Fruit fly (Drosophila melanogaster): ENCODE results near the gene CG11885.

CG11885 gene

DNA sequence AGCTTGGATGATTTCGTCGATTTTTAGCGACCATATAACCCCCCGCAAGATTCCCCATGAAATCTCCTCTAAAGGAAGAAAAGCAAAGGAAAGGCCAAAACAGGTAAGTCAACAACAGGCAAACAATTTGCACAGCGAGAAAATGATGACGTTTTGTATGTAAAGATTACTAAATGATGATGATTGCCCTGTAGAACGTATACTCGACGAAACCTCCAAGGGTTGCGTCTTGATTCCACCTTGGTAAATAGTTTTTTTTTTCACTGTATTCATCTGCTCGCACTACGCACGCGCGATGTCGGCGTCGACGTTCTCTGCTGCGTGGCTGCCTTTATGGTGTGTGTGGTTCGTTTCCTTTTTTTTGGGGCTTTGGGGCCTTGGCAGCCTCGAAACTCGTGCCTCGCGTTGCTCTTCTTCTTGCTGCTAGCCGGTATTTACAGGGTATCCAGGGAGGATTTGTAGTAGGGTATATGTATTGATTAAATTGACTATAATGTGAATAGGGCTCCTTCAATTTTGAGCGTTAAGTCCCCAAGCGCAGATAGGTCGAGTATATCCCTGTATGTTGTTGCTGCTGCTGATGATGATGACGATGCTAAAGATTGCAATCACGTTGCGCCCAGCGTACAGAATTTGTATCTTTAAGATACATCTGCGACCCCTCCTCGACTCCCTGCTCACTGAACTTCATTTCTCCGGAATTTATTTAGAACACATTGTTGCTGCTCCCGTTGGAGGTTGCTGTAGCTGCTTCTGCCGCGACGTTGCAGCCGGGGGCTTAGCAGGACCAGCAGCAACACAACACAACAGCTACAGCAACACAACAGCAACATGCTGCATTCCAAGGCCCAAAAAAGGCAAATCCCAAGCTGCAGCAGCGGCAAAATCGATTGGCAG lies 6.3 kb upstream of the CG11885 start (continued):
- TF ChIP-seq CHES-1-like (GFP tag; optimal IDR thresholded peaks at IDR 0.05) = peak; percentile 27
- TF ChIP-seq run (tag; optimal IDR thresholded peaks at IDR 0.05) = no peak
- TF ChIP-seq CG11560 (tag; IDR thresholded peaks at IDR 0.05) = no peak
- no peak for TF ChIP-seq CG17359 (tag; optimal IDR thresholded peaks at IDR 0.05)
- no peak for TF ChIP-seq NfI (GFP tag; optimal IDR thresholded peaks at IDR 0.05)
- TF ChIP-seq pfk (GFP tag; optimal IDR thresholded peaks at IDR 0.05) = no peak
- TF ChIP-seq CG13775 (GFP tag; optimal IDR thresholded peaks at IDR 0.05) = no peak
- TF ChIP-seq TFAM (GFP tag; optimal IDR thresholded peaks at IDR 0.05) = no peak
- no peak for TF ChIP-seq YL-1 (GFP tag; optimal IDR thresholded peaks at IDR 0.05)
- no peak for TF ChIP-seq CG12299 (tag; optimal IDR thresholded peaks at IDR 0.05)
- TF ChIP-seq Oli (tag; optimal IDR thresholded peaks at IDR 0.05) = no peak
- TF ChIP-seq corto (GFP tag; optimal IDR thresholded peaks at IDR 0.05) = peak; percentile 92
- TF ChIP-seq CG17568 (GFP tag; optimal IDR thresholded peaks at IDR 0.05) = no peak
- no peak for TF ChIP-seq CG12942 (GFP tag; optimal IDR thresholded peaks at IDR 0.05)
- no peak for TF ChIP-seq CG9932 (GFP tag; IDR thresholded peaks at IDR 0.05)
- TF ChIP-seq HLHmδ (GFP tag; optimal IDR thresholded peaks at IDR 0.05) = no peak
- no peak for TF ChIP-seq ac (GFP tag; optimal IDR thresholded peaks at IDR 0.05)
- TF ChIP-seq Vsx1 (GFP tag; optimal IDR thresholded peaks at IDR 0.05) = no peak
- no peak for TF ChIP-seq CG4617 (GFP tag; optimal IDR thresholded peaks at IDR 0.05; ENCODE audit: borderline replicate concordance)
- TF ChIP-seq Max (GFP tag; optimal IDR thresholded peaks at IDR 0.05) = no peak
- TF ChIP-seq zfh1 (GFP tag; IDR thresholded peaks at IDR 0.05) = peak; percentile 54; the same call in 1 of the 3 replicates
- no peak for TF ChIP-seq CG9817 (tag; optimal IDR thresholded peaks at IDR 0.05)
- peak; percentile 56 for TF ChIP-seq CG6689 (GFP tag; IDR thresholded peaks at IDR 0.05)
- TF ChIP-seq slp2 (GFP tag; optimal IDR thresholded peaks at IDR 0.05) = no peak
- TF ChIP-seq CG10979 (tag; optimal IDR thresholded peaks at IDR 0.05) = peak; percentile 47
- TF ChIP-seq cas (GFP tag; IDR thresholded peaks at IDR 0.05) = no peak
- no peak for TF ChIP-seq fd3F (GFP tag; optimal IDR thresholded peaks at IDR 0.05)
- no peak for TF ChIP-seq CG32772 (GFP tag; IDR thresholded peaks at IDR 0.05)
- peak; percentile 28; the same call in 1 of the 3 replicates for TF ChIP-seq tgo (GFP tag; IDR thresholded peaks at IDR 0.05)
- TF ChIP-seq Side (GFP tag; optimal IDR thresholded peaks at IDR 0.05) = peak; percentile 1
- TF ChIP-seq CG6854 (GFP tag; optimal IDR thresholded peaks at IDR 0.05) = no peak
- no peak for TF ChIP-seq klu (GFP tag; IDR thresholded peaks at IDR 0.05)
- TF ChIP-seq D (optimal IDR thresholded peaks at IDR 0.05) = no peak
- no peak for TF ChIP-seq D (GFP tag; optimal IDR thresholded peaks at IDR 0.05)
- no peak for TF ChIP-seq tin (GFP tag; optimal IDR thresholded peaks at IDR 0.05)
- no peak for TF ChIP-seq CG17612 (GFP tag; IDR thresholded peaks at IDR 0.05)
- no peak for TF ChIP-seq Nf-YA (GFP tag; IDR thresholded peaks at IDR 0.05)
- no peak for TF ChIP-seq hth (optimal IDR thresholded peaks at IDR 0.05)
- TF ChIP-seq scrt (GFP tag; optimal IDR thresholded peaks at IDR 0.05) = no peak
- peak; percentile 35 for TF ChIP-seq sisA (GFP tag; IDR thresholded peaks at IDR 0.05)
- TF ChIP-seq CG32532 (GFP tag; IDR thresholded peaks at IDR 0.05) = peak; percentile 41
- TF ChIP-seq CG12659 (GFP tag; optimal IDR thresholded peaks at IDR 0.05) = no peak
- no peak for TF ChIP-seq MBD-R2 (GFP tag; IDR thresholded peaks at IDR 0.05)
- TF ChIP-seq CG31365 (tag; optimal IDR thresholded peaks at IDR 0.05) = no peak
- no peak for TF ChIP-seq CG16779 (GFP tag; IDR thresholded peaks at IDR 0.05)
- no peak for TF ChIP-seq Ets97D (GFP tag; optimal IDR thresholded peaks at IDR 0.05)
- TF ChIP-seq CG43689 (GFP tag; IDR thresholded peaks at IDR 0.05) = no peak
- no peak for TF ChIP-seq CG33557 (GFP tag; optimal IDR thresholded peaks at IDR 0.05)
- TF ChIP-seq sima (GFP tag; optimal IDR thresholded peaks at IDR 0.05) = no peak
- no peak for TF ChIP-seq Hey (tag; optimal IDR thresholded peaks at IDR 0.05)

Measured in whole organism, embryonic.